Worm (Caenorhabditis elegans): ENCODE data around the gene T24A6.7.

T24A6.7 gene

DNA sequence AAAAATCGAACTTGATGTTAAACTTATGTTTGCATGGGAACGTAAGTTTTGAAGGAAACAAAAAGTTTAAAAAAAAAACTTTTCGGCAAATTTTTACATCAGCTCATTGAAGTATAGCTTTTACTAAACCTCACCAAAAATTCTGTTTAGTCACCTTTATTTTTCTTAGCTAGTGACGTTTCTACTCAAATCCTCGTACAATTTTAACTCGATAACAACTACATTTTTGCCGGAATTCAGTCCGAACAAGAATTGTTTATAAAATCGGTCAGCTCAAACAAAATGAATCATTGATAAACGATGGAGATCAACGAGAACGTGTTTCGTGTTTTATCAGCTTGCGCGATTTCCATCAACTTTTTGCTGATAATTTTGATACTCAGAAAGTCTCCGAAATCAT is 1.8 kb downstream of the T24A6.7 start, which contains the start of gene str-260:
Gene str-260, plus strand, starts transcription at position 301 of the 400 bp plus-strand sequence.
- no peak for TF ChIP-seq mbf-1 (tag; optimal IDR thresholded peaks at IDR 0.05)
- TF ChIP-seq ceh-82 (tag; optimal IDR thresholded peaks at IDR 0.05) = no peak
- no peak for TF ChIP-seq peb-1 (tag; optimal IDR thresholded peaks at IDR 0.05)
- TF ChIP-seq C34F6.9 (tag; optimal IDR thresholded peaks at IDR 0.05) = no peak
- no peak for TF ChIP-seq skn-1 (tag; optimal IDR thresholded peaks at IDR 0.05)
- TF ChIP-seq R02D3.7 (tag; optimal IDR thresholded peaks at IDR 0.05) = no peak
- no peak for TF ChIP-seq nhr-23 (tag; optimal IDR thresholded peaks at IDR 0.05)
- TF ChIP-seq elt-3 (tag; optimal IDR thresholded peaks at IDR 0.05) = no peak
- TF ChIP-seq blmp-1 (tag; optimal IDR thresholded peaks at IDR 0.05; ENCODE audit: insufficient read depth) = no peak
- no peak for TF ChIP-seq nhr-11 (tag; optimal IDR thresholded peaks at IDR 0.05)
- no peak for TF ChIP-seq gmeb-1 (tag; optimal IDR thresholded peaks at IDR 0.05)
- TF ChIP-seq ztf-11 (tag; optimal IDR thresholded peaks at IDR 0.05) = no peak
- no peak for TF ChIP-seq sma-9 (GFP tag; optimal IDR thresholded peaks at IDR 0.05)
- TF ChIP-seq sma-9 (tag; optimal IDR thresholded peaks at IDR 0.05) = no peak
- no peak for TF ChIP-seq nhr-237 (tag; optimal IDR thresholded peaks at IDR 0.05)
- no peak for TF ChIP-seq nhr-6 (tag; optimal IDR thresholded peaks at IDR 0.05)
- TF ChIP-seq ztf-4 (tag; optimal IDR thresholded peaks at IDR 0.05) = no peak
- no peak for TF ChIP-seq aly-2 (tag; optimal IDR thresholded peaks at IDR 0.05)
- TF ChIP-seq crh-2 (tag; optimal IDR thresholded peaks at IDR 0.05) = no peak
- TF ChIP-seq lin-13 (GFP tag; optimal IDR thresholded peaks at IDR 0.05) = no peak

DNA sequence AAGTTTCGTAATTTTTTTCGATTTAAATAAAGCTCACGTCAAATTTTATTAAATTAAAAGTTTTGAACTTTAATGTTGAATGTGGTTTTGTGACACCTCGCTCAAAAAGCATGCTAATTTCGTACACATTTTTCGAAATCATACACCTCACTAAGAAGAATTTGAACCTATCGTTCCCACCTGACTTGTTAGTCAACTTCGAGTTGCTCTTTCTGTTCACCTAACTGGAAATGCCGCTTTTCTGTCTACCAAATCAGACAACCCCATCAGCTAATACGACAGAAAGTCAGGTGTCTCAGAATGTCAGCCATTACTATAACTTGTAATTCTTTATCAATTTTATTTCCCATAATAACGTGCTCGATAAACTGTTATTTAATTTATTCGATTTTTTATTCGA is 5.3 kb downstream of the T24A6.7 start, which contains the start of gene srbc-66:
Gene srbc-66, plus strand, starts transcription at position 301 of the 400 bp plus-strand sequence.
- TF ChIP-seq nhr-11 (tag; optimal IDR thresholded peaks at IDR 0.05) (no peak), crh-2 (tag; optimal IDR thresholded peaks at IDR 0.05) (no peak), lin-39 (tag; optimal IDR thresholded peaks at IDR 0.05) (no peak), ztf-11 (tag; optimal IDR thresholded peaks at IDR 0.05) (no peak), sma-3 (GFP tag; optimal IDR thresholded peaks at IDR 0.05) (no peak), elt-1 (tag; optimal IDR thresholded peaks at IDR 0.05) (no peak), ztf-4 (tag; optimal IDR thresholded peaks at IDR 0.05) (no peak), ztf-1 (GFP tag; conservative IDR thresholded peaks at IDR 0.05) (no peak)

DNA sequence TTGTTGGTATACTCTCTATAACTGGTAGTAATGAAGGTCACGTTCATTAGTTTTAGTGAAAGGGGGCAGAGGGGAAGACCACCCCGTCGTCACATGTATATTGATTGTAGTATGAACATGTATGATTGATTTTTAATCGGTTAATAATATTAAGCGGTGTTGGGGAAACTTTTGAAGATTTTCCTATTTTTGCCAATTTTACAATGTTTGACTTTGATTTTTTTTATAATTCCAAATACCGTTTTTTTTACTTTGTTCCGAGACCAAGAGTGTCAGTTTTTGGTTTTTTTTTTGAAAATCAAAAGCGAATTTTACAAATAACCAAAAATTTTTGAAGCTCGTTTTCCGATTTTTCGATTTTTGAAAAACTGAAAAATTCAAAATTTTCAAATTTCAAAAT is 10.2 kb downstream of the T24A6.7 start, which contains the start of gene nhr-221:
Gene nhr-221, minus strand, starts transcription at position 101 of the 400 bp plus-strand sequence.
- TF ChIP-seq sma-9 (GFP tag; optimal IDR thresholded peaks at IDR 0.05) (no peak), sma-9 (tag; optimal IDR thresholded peaks at IDR 0.05) (no peak), alr-1 (tag; optimal IDR thresholded peaks at IDR 0.05) (no peak), crh-2 (tag; optimal IDR thresholded peaks at IDR 0.05) (no peak), elt-1 (tag; optimal IDR thresholded peaks at IDR 0.05) (no peak)

DNA sequence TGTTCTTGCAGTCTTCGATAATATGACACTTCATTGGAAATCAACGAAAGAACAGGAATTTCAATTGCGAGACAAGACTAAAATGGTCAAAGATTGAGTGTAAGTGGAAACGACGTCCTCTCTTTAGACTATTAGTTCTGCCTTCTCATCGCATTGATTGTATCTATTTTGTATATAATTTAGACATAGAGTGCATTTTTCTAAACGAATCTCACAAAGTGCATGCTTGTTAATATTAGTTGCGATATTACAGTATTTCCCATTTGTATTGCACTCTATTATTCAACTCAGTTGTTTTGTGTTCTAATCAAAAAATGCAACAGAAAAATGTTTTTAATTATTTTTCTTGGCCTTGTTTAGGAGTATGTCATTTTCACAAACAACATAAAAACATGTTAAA is 13.2 kb downstream of the T24A6.7 start, which contains the start of gene nhr-93:
Gene nhr-93, minus strand, starts transcription at position 101 of the 400 bp plus-strand sequence.
- TF ChIP-seq unc-62 (GFP tag; optimal IDR thresholded peaks at IDR 0.05) (no peak), nhr-237 (tag; optimal IDR thresholded peaks at IDR 0.05) (no peak), ceh-82 (tag; optimal IDR thresholded peaks at IDR 0.05) (no peak), nhr-23 (tag; optimal IDR thresholded peaks at IDR 0.05) (no peak), ama-1 (optimal IDR thresholded peaks at IDR 0.05) (no peak), fos-1 (tag; optimal IDR thresholded peaks at IDR 0.05) (no peak), C34F6.9 (tag; optimal IDR thresholded peaks at IDR 0.05) (no peak), ceh-16 (tag; optimal IDR thresholded peaks at IDR 0.05) (no peak), blmp-1 (tag; optimal IDR thresholded peaks at IDR 0.05; ENCODE audit: insufficient read depth) (no peak), ZK546.5 (tag; optimal IDR thresholded peaks at IDR 0.05) (no peak), nhr-129 (tag; optimal IDR thresholded peaks at IDR 0.05) (no peak)

DNA sequence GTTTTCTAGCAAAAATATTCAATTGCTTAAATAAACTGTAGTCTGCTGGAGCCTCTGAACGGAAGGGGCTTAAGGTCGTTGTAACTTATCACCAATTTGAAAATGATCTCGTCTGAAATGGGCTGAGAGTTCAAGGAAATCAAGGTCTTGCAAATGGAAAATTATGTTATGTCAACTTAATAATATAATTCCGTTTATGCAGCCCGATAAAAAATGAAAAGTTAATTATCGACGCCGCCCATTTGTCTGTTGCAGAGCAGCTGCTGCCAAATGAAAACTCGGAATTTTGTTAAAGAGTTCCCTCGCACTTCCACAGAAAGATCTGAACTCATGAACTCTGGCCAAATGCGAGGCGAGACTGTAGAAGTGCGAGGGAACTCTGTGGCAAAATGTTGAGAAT is 16.0 kb downstream of the T24A6.7 start, which contains the start of gene srbc-67:
Gene srbc-67, minus strand, starts transcription at position 101 of the 400 bp plus-strand sequence.
- TF ChIP-seq ztf-1 (GFP tag; conservative IDR thresholded peaks at IDR 0.05) (no peak), dmd-4 (tag; optimal IDR thresholded peaks at IDR 0.05) (no peak), unc-39 (tag; optimal IDR thresholded peaks at IDR 0.05) (no peak), fos-1 (tag; optimal IDR thresholded peaks at IDR 0.05) (no peak), lin-11 (tag; optimal IDR thresholded peaks at IDR 0.05) (no peak), lin-39 (tag; optimal IDR thresholded peaks at IDR 0.05) (no peak), peb-1 (tag; optimal IDR thresholded peaks at IDR 0.05) (no peak), sma-9 (GFP tag; optimal IDR thresholded peaks at IDR 0.05) (no peak), sma-9 (tag; optimal IDR thresholded peaks at IDR 0.05) (no peak), elt-3 (tag; optimal IDR thresholded peaks at IDR 0.05) (no peak), nhr-25 (tag; optimal IDR thresholded peaks at IDR 0.05) (no peak), nhr-77 (tag; optimal IDR thresholded peaks at IDR 0.05) (no peak), nhr-21 (tag; optimal IDR thresholded peaks at IDR 0.05) (no peak)
